Worm (Caenorhabditis elegans) whole organism, L1 larva: ENCODE measurements around the gene gly-5.

Experiments used
- F16B12.6 ChIP-seq: fragments of 150-350 bp; optimal IDR thresholded peaks from 2 replicates; lab custom pipeline; 2014; ENCODE audit warnings: missing biosample characterization, missing genetic modification characterization
- aha-1 ChIP-seq: fragments of 150-350 bp; optimal IDR thresholded peaks from 2 replicates; lab custom pipeline; 2014; ENCODE audit warnings: missing biosample characterization, missing genetic modification characterization
- alr-1 ChIP-seq: fragments of 200-800 bp; sonication (Bioruptor generic); optimal IDR thresholded peaks from 2 replicates; lab custom pipeline; 2018; ENCODE audit warnings: borderline replicate concordance, mild to moderate bottlenecking, missing genetic modification characterization, missing compliant biosample characterization
- aly-2 ChIP-seq: fragments of 150-350 bp; optimal IDR thresholded peaks from 2 replicates; lab custom pipeline; 2014; ENCODE audit warnings: missing biosample characterization, missing genetic modification characterization
- blmp-1 ChIP-seq: fragments of 150-350 bp; optimal IDR thresholded peaks from 2 replicates; lab custom pipeline; 2014; ENCODE audit warnings: missing biosample characterization, missing genetic modification characterization
- ceh-8 ChIP-seq: fragments of 200-800 bp; sonication (Bioruptor generic); optimal IDR thresholded peaks from 2 replicates; lab custom pipeline; 2018; ENCODE audit warnings: mild to moderate bottlenecking, missing genetic modification characterization, moderate library complexity, missing compliant biosample characterization
- ceh-82 ChIP-seq, 3 experiments: fragments of 150-350 bp in 1 of 3; sonication (generic microtip) in 2 of 3; optimal IDR thresholded peaks; 2 replicates each; lab custom pipeline; 2014 to 2017; ENCODE audit warnings: missing biosample characterization in 3 of 3, missing genetic modification characterization in 3 of 3
- ceh-88 ChIP-seq: fragments of 200-800 bp; sonication (Bioruptor generic); IDR thresholded peaks from 2 replicates; pipeline ENCODE4 v1.3.6; 2022; ENCODE audit warnings: missing genetic modification characterization, missing compliant biosample characterization
- ces-1 ChIP-seq: fragments of 150-350 bp; optimal IDR thresholded peaks from 2 replicates; lab custom pipeline; 2014; ENCODE audit warnings: missing biosample characterization, missing genetic modification reagents, missing genetic modification characterization
- dpl-1 ChIP-seq, 3 experiments: fragments of 150-350 bp in 2 of 3; sonication (generic microtip) in 1 of 3; optimal IDR thresholded peaks; 2 replicates each; lab custom pipeline; 2014 to 2017; ENCODE audit warnings: missing biosample characterization in 3 of 3, missing genetic modification characterization in 3 of 3, missing genetic modification reagents in 3 of 3
- dsc-1 ChIP-seq: sonication (generic microtip); optimal IDR thresholded peaks from 2 replicates; lab custom pipeline; 2016; ENCODE audit warnings: mild to moderate bottlenecking, missing genetic modification characterization, missing compliant biosample characterization
- efl-1 ChIP-seq, 4 experiments: fragments of 150-350 bp; optimal IDR thresholded peaks in 3 of 4; peaks in 1 of 4; 1 replicate in 1 of 4; 2 replicates in 3 of 4; lab custom pipeline; 2014; ENCODE audit warnings: missing biosample characterization in 2 of 4, missing genetic modification characterization in 2 of 4, missing genetic modification reagents in 2 of 4
- efl-3 ChIP-seq: fragments of 200-800 bp; sonication (Bioruptor generic); optimal IDR thresholded peaks from 2 replicates; lab custom pipeline; 2018; ENCODE audit warnings: mild to moderate bottlenecking, missing genetic modification characterization, missing compliant biosample characterization
- egl-13 ChIP-seq: sonication (generic microtip); optimal IDR thresholded peaks from 2 replicates; lab custom pipeline; 2016; ENCODE audit warnings: missing genotype, missing genetic modification reagents, missing genetic modification characterization, missing compliant biosample characterization
- egl-27 ChIP-seq, 2 experiments: fragments of 150-350 bp in 1 of 2; sonication (generic microtip); optimal IDR thresholded peaks; 3 replicates each; lab custom pipeline; 2017 to 2018; ENCODE audit warnings: missing biosample characterization in 2 of 2, missing genetic modification characterization in 2 of 2, missing genetic modification reagents in 2 of 2
- ets-5 ChIP-seq: fragments of 200-800 bp; sonication (Bioruptor generic); IDR thresholded peaks from 2 replicates; pipeline ENCODE4 v1.3.6; 2022; ENCODE audit warnings: missing genetic modification characterization, missing compliant biosample characterization
- fkh-8 ChIP-seq: sonication (generic microtip); optimal IDR thresholded peaks from 2 replicates; lab custom pipeline; 2016; ENCODE audit warnings: mild to moderate bottlenecking, missing genetic modification characterization, missing compliant biosample characterization
- hlh-4 ChIP-seq: sonication (generic microtip); optimal IDR thresholded peaks from 2 replicates; lab custom pipeline; 2016; ENCODE audit warnings: mild to moderate bottlenecking, missing genetic modification characterization, missing compliant biosample characterization
- isw-1 ChIP-seq: fragments of 200-800 bp; sonication (Bioruptor generic); IDR thresholded peaks from 2 replicates; pipeline ENCODE4 v1.3.6; 2022; ENCODE audit warnings: missing genetic modification characterization, missing compliant biosample characterization
- jun-1 ChIP-seq: fragments of 150-350 bp; optimal IDR thresholded peaks from 2 replicates; lab custom pipeline; 2014; ENCODE audit warnings: missing biosample characterization, missing genetic modification reagents, missing genetic modification characterization
- lin-39 ChIP-seq: fragments of 150-350 bp; optimal IDR thresholded peaks from 2 replicates; lab custom pipeline; 2014; ENCODE audit warnings: missing biosample characterization, missing genetic modification reagents, missing genetic modification characterization
- lsy-2 ChIP-seq, 2 experiments: fragments of 150-350 bp; optimal IDR thresholded peaks; 2 replicates each; lab custom pipeline; 2014; ENCODE audit warnings: missing biosample characterization in 2 of 2, missing genetic modification characterization in 2 of 2
- mep-1 ChIP-seq: fragments of 150-350 bp; optimal IDR thresholded peaks from 2 replicates; lab custom pipeline; 2014; ENCODE audit warnings: missing biosample characterization, missing genetic modification characterization
- nhr-20 ChIP-seq: sonication (generic microtip); optimal IDR thresholded peaks from 2 replicates; lab custom pipeline; 2016; ENCODE audit warnings: mild to moderate bottlenecking, missing genetic modification characterization, missing compliant biosample characterization
- nhr-237 ChIP-seq: fragments of 150-350 bp; optimal IDR thresholded peaks from 2 replicates; lab custom pipeline; 2014; ENCODE audit warnings: missing biosample characterization, missing genetic modification characterization
- nhr-28 ChIP-seq: fragments of 150-350 bp; optimal IDR thresholded peaks from 2 replicates; lab custom pipeline; 2014; ENCODE audit warnings: missing biosample characterization, missing genetic modification characterization
- nhr-47 ChIP-seq: sonication (generic microtip); optimal IDR thresholded peaks from 2 replicates; lab custom pipeline; 2016; ENCODE audit warnings: mild to moderate bottlenecking, missing genetic modification characterization, moderate library complexity, missing compliant biosample characterization
- nhr-71 ChIP-seq: sonication (generic microtip); optimal IDR thresholded peaks from 2 replicates; lab custom pipeline; 2016; ENCODE audit warnings: mild to moderate bottlenecking, missing genetic modification characterization, moderate library complexity, missing compliant biosample characterization
- nhr-76 ChIP-seq: sonication (generic microtip); optimal IDR thresholded peaks from 2 replicates; lab custom pipeline; 2017; ENCODE audit warnings: missing biosample characterization, missing genetic modification characterization
- nhr-85 ChIP-seq: sonication (generic microtip); peaks from one replicate; lab custom pipeline; 2016; ENCODE audit warnings: missing genetic modification characterization, inconsistent platforms, missing compliant biosample characterization
- nhr-90 ChIP-seq: sonication (generic microtip); optimal IDR thresholded peaks from 2 replicates; lab custom pipeline; 2016; ENCODE audit warnings: mild to moderate bottlenecking, missing genetic modification characterization, missing compliant biosample characterization; ENCODE audit not compliant: poor library complexity
- pag-3 ChIP-seq: sonication (generic microtip); optimal IDR thresholded peaks from 2 replicates; lab custom pipeline; 2017; ENCODE audit warnings: missing genetic modification characterization, mild to moderate bottlenecking, missing compliant biosample characterization, antibody characterized with exemption, borderline replicate concordance; ENCODE audit not compliant: insufficient read depth
- pax-3 ChIP-seq: fragments of 200-800 bp; sonication (Bioruptor generic); optimal IDR thresholded peaks from 2 replicates; lab custom pipeline; 2018; ENCODE audit warnings: mild to moderate bottlenecking, missing genetic modification characterization, moderate library complexity, missing compliant biosample characterization
- skn-1 ChIP-seq: fragments of 150-350 bp; optimal IDR thresholded peaks from 2 replicates; lab custom pipeline; 2014; ENCODE audit warnings: missing biosample characterization, missing genetic modification characterization
- snpc-4 ChIP-seq: fragments of 150-350 bp; optimal IDR thresholded peaks from 2 replicates; lab custom pipeline; 2014; ENCODE audit warnings: missing biosample characterization, missing genetic modification characterization
- sptf-1 ChIP-seq: fragments of 150-350 bp; optimal IDR thresholded peaks from 2 replicates; lab custom pipeline; 2014; ENCODE audit warnings: missing biosample characterization, missing genetic modification characterization
- tbx-2 ChIP-seq: sonication (generic microtip); optimal IDR thresholded peaks from 2 replicates; lab custom pipeline; 2016; ENCODE audit warnings: missing genetic modification characterization, missing compliant biosample characterization
- unc-62 ChIP-seq: fragments of 150-350 bp; optimal IDR thresholded peaks from 2 replicates; lab custom pipeline; 2014; ENCODE audit warnings: missing biosample characterization, missing genetic modification reagents, missing genetic modification characterization
- vab-15 ChIP-seq: sonication (generic microtip); optimal IDR thresholded peaks from 2 replicates; lab custom pipeline; 2017; ENCODE audit warnings: missing genotype, mild to moderate bottlenecking, missing genetic modification characterization, missing compliant biosample characterization
- xbp-1 ChIP-seq: sonication (generic microtip); optimal IDR thresholded peaks from 2 replicates; lab custom pipeline; 2016; ENCODE audit warnings: missing genetic modification characterization, missing compliant biosample characterization
- zag-1 ChIP-seq: fragments of 150-350 bp; optimal IDR thresholded peaks from 2 replicates; lab custom pipeline; 2014; ENCODE audit warnings: missing biosample characterization, missing genetic modification characterization
- zip-4 ChIP-seq: fragments of 200-800 bp; sonication (Bioruptor generic); optimal IDR thresholded peaks from 2 replicates; lab custom pipeline; 2018; ENCODE audit warnings: mild to moderate bottlenecking, missing genetic modification characterization, moderate library complexity, missing compliant biosample characterization
- ztf-11 ChIP-seq, 2 experiments: sonication (generic microtip); optimal IDR thresholded peaks; 2 replicates each; lab custom pipeline; 2016 to 2017; ENCODE audit warnings: missing genetic modification characterization in 2 of 2, missing biosample characterization in 1 of 2, missing compliant biosample characterization in 1 of 2
- ztf-4 ChIP-seq: fragments of 150-350 bp; optimal IDR thresholded peaks from 2 replicates; lab custom pipeline; 2014; ENCODE audit warnings: missing biosample characterization, missing genetic modification characterization

Gene gly-5

DNA sequence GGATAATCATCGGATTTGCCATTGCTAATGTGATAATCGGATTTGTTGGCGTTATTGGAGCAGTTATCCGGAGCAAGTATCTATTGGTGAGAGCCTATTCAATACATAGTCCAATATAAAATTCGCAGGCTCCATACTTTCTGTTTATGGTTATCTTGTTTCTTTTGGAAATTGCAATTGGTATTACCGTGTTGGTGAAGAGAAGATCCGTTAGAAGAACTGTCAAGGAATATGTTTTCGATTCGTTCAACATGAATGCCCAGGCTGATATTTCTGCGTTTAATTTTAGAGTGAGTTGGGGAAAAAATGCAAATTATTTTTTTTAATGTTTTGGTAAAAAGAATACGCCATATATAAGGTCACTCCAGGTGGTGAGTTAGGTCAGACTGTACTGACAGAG is 25.9 kb downstream of the gly-5 start:
- TF ChIP-seq ceh-88 = no peak
- no peak for TF ChIP-seq vab-15 (tag; lab: Kevin White, UChicago)
- no peak for TF ChIP-seq nhr-20
- no peak for TF ChIP-seq alr-1 (tag; lab: Kevin White, UChicago)
- TF ChIP-seq hlh-4 = no peak
- no peak for TF ChIP-seq egl-13
- TF ChIP-seq nhr-76 = no peak
- no peak for TF ChIP-seq isw-1 (GFP tag; lab: Robert Waterston, UW)
- no peak for TF ChIP-seq tbx-2
- TF ChIP-seq pax-3 (tag; lab: Kevin White, UChicago) = no peak
- no peak for TF ChIP-seq pag-3 (tag; lab: Kevin White, UChicago)

DNA sequence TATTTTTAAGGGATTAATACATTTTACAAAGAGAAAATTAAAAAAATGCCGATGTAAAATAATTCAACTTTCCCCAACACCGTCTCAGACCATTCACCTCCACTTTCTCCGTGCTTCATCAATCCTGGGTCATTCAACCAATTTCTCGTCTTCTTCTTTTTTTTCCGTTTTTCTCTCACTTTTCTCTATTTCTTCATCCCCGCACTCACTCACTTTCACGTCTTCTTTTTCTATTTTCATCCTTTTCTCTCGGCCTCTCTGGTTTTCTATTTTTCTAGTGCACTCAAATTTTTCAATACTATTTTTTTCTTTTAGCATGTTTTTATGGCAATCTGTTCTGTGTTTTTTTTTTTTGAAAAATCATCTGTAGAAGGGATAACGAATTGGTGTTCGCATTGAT is 28.5 kb downstream of the gly-5 start:
- no peak for TF ChIP-seq aha-1 (tag; lab: Kevin White, UChicago)
- no peak for TF ChIP-seq sptf-1 (tag; lab: Kevin White, UChicago)
- TF ChIP-seq lin-39 = no peak
- TF ChIP-seq nhr-90 (tag; lab: Kevin White, UChicago) = no peak
- no peak for TF ChIP-seq nhr-71 (tag; lab: Kevin White, UChicago)
- no peak for TF ChIP-seq snpc-4 (tag; lab: Kevin White, UChicago)
- TF ChIP-seq ztf-11 (tag; optimal IDR thresholded peaks at IDR 0.05; lab: Kevin White, UChicago) = no peak
- TF ChIP-seq hlh-4 = no peak
- no peak for TF ChIP-seq nhr-28 (tag; lab: Kevin White, UChicago)
- no peak for TF ChIP-seq unc-62 (GFP tag; lab: Kevin White, UChicago)
- TF ChIP-seq blmp-1 (tag; lab: Kevin White, UChicago) = peak; percentile 99
- no peak for TF ChIP-seq dpl-1 (GFP tag; optimal IDR thresholded peaks at IDR 0.05; lab: Kevin White, UChicago)
- no peak for TF ChIP-seq ceh-88
- TF ChIP-seq F16B12.6 = no peak
- TF ChIP-seq jun-1 = no peak
- peak in 1 of 3 experiments; percentile 14 for TF ChIP-seq ceh-82 (tag; optimal IDR thresholded peaks at IDR 0.05; lab: Kevin White, UChicago)
- no peak for TF ChIP-seq ztf-4 (tag; lab: Kevin White, UChicago)
- peak; percentile 17 for TF ChIP-seq skn-1
- no peak for TF ChIP-seq nhr-76
- no peak for TF ChIP-seq egl-27 (tag; optimal IDR thresholded peaks at IDR 0.05; lab: Kevin White, UChicago)
- no peak for TF ChIP-seq nhr-85
- no peak for TF ChIP-seq nhr-237 (tag; lab: Kevin White, UChicago)
- no peak for TF ChIP-seq ces-1 (GFP tag; lab: Kevin White, UChicago)
- TF ChIP-seq zip-4 (GFP tag; lab: Kevin White, UChicago) = no peak
- no peak for TF ChIP-seq efl-3 (GFP tag; lab: Kevin White, UChicago)
- no peak for TF ChIP-seq ceh-8 (GFP tag; lab: Kevin White, UChicago)
- TF ChIP-seq lsy-2 (tag; optimal IDR thresholded peaks at IDR 0.05; lab: Kevin White, UChicago) = peak in 1 of 2 experiments; percentile 27
- TF ChIP-seq xbp-1 (tag; lab: Kevin White, UChicago) = no peak
- peak in 1 of 2 experiments; percentile 8 for TF ChIP-seq efl-1 (optimal IDR thresholded peaks at IDR 0.05; lab: Kevin White, UChicago)
- no peak for TF ChIP-seq efl-1 (GFP tag; optimal IDR thresholded peaks at IDR 0.05 in 1 of 2; lab: Kevin White, UChicago)
- no peak for TF ChIP-seq aly-2
- no peak for TF ChIP-seq ets-5 (GFP tag; lab: Robert Waterston, UW)
- no peak for TF ChIP-seq nhr-20
- TF ChIP-seq nhr-47 (tag; lab: Kevin White, UChicago) = no peak

DNA sequence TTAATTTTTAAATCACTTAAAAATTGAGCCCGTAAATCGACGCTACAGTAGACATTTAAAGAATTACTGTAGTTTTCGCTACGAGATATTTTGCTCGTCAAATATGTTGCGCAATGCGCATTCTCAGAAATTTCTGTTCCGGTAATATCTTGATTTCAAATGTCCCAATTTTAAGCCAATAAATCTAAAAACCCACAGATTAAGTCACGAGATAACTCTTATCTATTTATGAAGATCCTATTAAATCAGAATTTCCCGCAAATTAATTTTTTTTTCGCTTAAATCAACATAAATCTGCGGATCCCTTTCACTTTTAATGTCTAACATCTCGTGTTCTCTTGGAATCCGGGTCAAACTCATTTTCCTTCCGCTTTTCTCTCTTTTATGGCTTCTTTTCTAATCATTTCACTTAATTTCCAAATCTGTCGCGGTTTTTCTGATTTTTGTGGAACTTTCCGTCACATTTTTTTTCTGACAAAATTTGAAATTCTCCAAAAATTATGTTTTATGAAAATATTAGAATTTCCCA is 29.4 kb downstream of the gly-5 start:
- TF ChIP-seq fkh-8 (tag; lab: Kevin White, UChicago) = peak; percentile 28
- TF ChIP-seq blmp-1 (tag; lab: Kevin White, UChicago) = peak; percentile 96
- TF ChIP-seq egl-13 = peak; percentile 21
- no peak for TF ChIP-seq zag-1
- peak; percentile 90 for TF ChIP-seq dsc-1
- peak; percentile 21 for TF ChIP-seq nhr-47 (tag; lab: Kevin White, UChicago)
- no peak for TF ChIP-seq mep-1 (tag; lab: Kevin White, UChicago)
